Fruit fly (Drosophila melanogaster) whole organism, embryonic: Measurements from ENCODE around the gene CG15894.

Experiments used
- BEAF-32 ChIP-seq: fragments of 200-800 bp; sonication (Bioruptor generic); optimal IDR thresholded peaks from 3 replicates; lab custom pipeline; 2017; ENCODE audit warnings: missing biosample characterization, missing genetic modification characterization, mild to moderate bottlenecking, moderate library complexity, missing genetic modification reagents
- CG10147 ChIP-seq: fragments of 200-800 bp; sonication (Bioruptor generic); optimal IDR thresholded peaks from 2 replicates; lab custom pipeline; 2019; ENCODE audit warnings: missing biosample characterization, mild to moderate bottlenecking, missing genetic modification characterization, moderate library complexity
- CG10543 ChIP-seq: fragments of 200-800 bp; sonication (Bioruptor generic); optimal IDR thresholded peaks from 3 replicates; lab custom pipeline; 2017; ENCODE audit warnings: missing biosample characterization, mild to moderate bottlenecking, missing genetic modification characterization, moderate library complexity
- CG11560 ChIP-seq: fragments of 200-800 bp; sonication (Bioruptor generic); IDR thresholded peaks from 3 replicates; pipeline ENCODE4 v1.3.6; 2022; ENCODE audit warnings: missing biosample characterization, missing genetic modification characterization
- CG1233 ChIP-seq: fragments of 200-800 bp; sonication (Bioruptor generic); optimal IDR thresholded peaks from 4 replicates; lab custom pipeline; 2018; ENCODE audit warnings: missing biosample characterization, mild to moderate bottlenecking, missing genetic modification characterization
- CG12769 ChIP-seq: fragments of 200-800 bp; sonication (Bioruptor generic); optimal IDR thresholded peaks from 2 replicates; lab custom pipeline; 2019; ENCODE audit warnings: missing biosample characterization, mild to moderate bottlenecking, missing genetic modification characterization, moderate library complexity
- CG15696 ChIP-seq: fragments of 200-800 bp; sonication (Bioruptor generic); optimal IDR thresholded peaks from 2 replicates; lab custom pipeline; 2019; ENCODE audit warnings: missing biosample characterization, mild to moderate bottlenecking, missing genetic modification characterization, moderate library complexity
- CG1832 ChIP-seq: fragments of 200-800 bp; sonication (Bioruptor generic); optimal IDR thresholded peaks from 2 replicates; lab custom pipeline; 2017; ENCODE audit warnings: missing biosample characterization, mild to moderate bottlenecking, missing genetic modification characterization, inconsistent platforms
- CG18764 ChIP-seq: fragments of 200-800 bp; sonication (Bioruptor generic); optimal IDR thresholded peaks from 3 replicates; lab custom pipeline; 2016; ENCODE audit warnings: missing biosample characterization, missing genetic modification characterization
- CG3847 ChIP-seq: fragments of 200-800 bp; sonication (Bioruptor generic); IDR thresholded peaks from 2 replicates; pipeline ENCODE4 v1.3.6; 2022; ENCODE audit warnings: missing biosample characterization, missing genetic modification characterization
- CG6175 ChIP-seq: fragments of 200-800 bp; sonication (Bioruptor generic); IDR thresholded peaks from 3 replicates; pipeline ENCODE4 v1.3.6; 2022; ENCODE audit warnings: missing biosample characterization, missing genetic modification characterization
- CG6272 ChIP-seq: fragments of 200-800 bp; sonication (Bioruptor generic); IDR thresholded peaks from 2 replicates; pipeline ENCODE4 v1.3.6; 2022; ENCODE audit warnings: missing biosample characterization, missing genetic modification characterization
- CG8290 ChIP-seq, 3 experiments: fragments of 200-800 bp; sonication (Bioruptor generic); optimal IDR thresholded peaks; 2 replicates each; lab custom pipeline; 2016 to 2019; ENCODE audit warnings: missing biosample characterization in 3 of 3, missing genetic modification characterization in 3 of 3, mild to moderate bottlenecking in 2 of 3, moderate library complexity in 1 of 3
- CHES-1-like ChIP-seq: fragments of 200-800 bp; sonication (Bioruptor generic); optimal IDR thresholded peaks from 2 replicates; lab custom pipeline; 2016; ENCODE audit warnings: missing biosample characterization, missing genetic modification characterization
- CrebB ChIP-seq: fragments of 200-800 bp; sonication (Bioruptor generic); optimal IDR thresholded peaks from 3 replicates; lab custom pipeline; 2018; ENCODE audit warnings: missing biosample characterization, mild to moderate bottlenecking, missing genetic modification characterization
- D19A ChIP-seq: fragments of 200-800 bp; optimal IDR thresholded peaks from 3 replicates; lab custom pipeline; 2019; ENCODE audit warnings: missing biosample characterization, mild to moderate bottlenecking, missing genetic modification characterization, moderate library complexity
- Dbx ChIP-seq: fragments of 200-800 bp; sonication (Bioruptor generic); IDR thresholded peaks from 3 replicates; pipeline ENCODE4 v1.3.6; 2022; ENCODE audit warnings: missing biosample characterization, missing genetic modification characterization
- Dref ChIP-seq: fragments of 200-800 bp; sonication (Bioruptor generic); IDR thresholded peaks from 2 replicates; pipeline ENCODE4 v1.3.6; 2022; ENCODE audit warnings: missing biosample characterization, missing genetic modification characterization
- GATAe ChIP-seq: fragments of 200-800 bp; sonication (Bioruptor generic); conservative IDR thresholded peaks from 2 replicates; pipeline ENCODE4 v1.3.6; 2022; ENCODE audit warnings: missing biosample characterization, missing genetic modification characterization
- Hey ChIP-seq: fragments of 200-800 bp; sonication (Bioruptor generic); optimal IDR thresholded peaks from 3 replicates; lab custom pipeline; 2018; ENCODE audit warnings: missing biosample characterization, mild to moderate bottlenecking, missing genetic modification characterization
- Lhr ChIP-seq: fragments of 200-800 bp; sonication (Bioruptor generic); optimal IDR thresholded peaks from 3 replicates; lab custom pipeline; 2017; ENCODE audit warnings: mild to moderate bottlenecking, missing biosample characterization, missing genetic modification reagents, missing genetic modification characterization
- Med ChIP-seq: fragments of 200-800 bp; sonication (Bioruptor generic); peaks from one replicate; lab custom pipeline; 2016; ENCODE audit warnings: missing biosample characterization, missing genetic modification characterization, mild to moderate bottlenecking, inconsistent platforms, moderate library complexity
- Poxn ChIP-seq: fragments of 200-800 bp; sonication (Bioruptor generic); IDR thresholded peaks from 2 replicates; pipeline ENCODE4 v1.3.6; 2022; ENCODE audit warnings: missing biosample characterization, missing genetic modification characterization
- cwo ChIP-seq: fragments of 200-800 bp; sonication (Bioruptor generic); optimal IDR thresholded peaks from 3 replicates; lab custom pipeline; 2017; ENCODE audit warnings: missing biosample characterization, missing genetic modification characterization, mild to moderate bottlenecking, moderate library complexity, missing genetic modification reagents
- dm ChIP-seq: fragments of 200-800 bp; sonication (Bioruptor generic); optimal IDR thresholded peaks from 3 replicates; lab custom pipeline; 2016; ENCODE audit warnings: missing biosample characterization, missing genetic modification characterization
- exex ChIP-seq: fragments of 200-800 bp; sonication (Bioruptor generic); optimal IDR thresholded peaks from 4 replicates; lab custom pipeline; 2018; ENCODE audit warnings: missing biosample characterization, mild to moderate bottlenecking, missing genetic modification characterization, moderate library complexity
- ftz-f1 ChIP-seq: fragments of 200-800 bp; sonication (Bioruptor generic); optimal IDR thresholded peaks from 2 replicates; lab custom pipeline; 2016; ENCODE audit warnings: missing biosample characterization, missing genetic modification characterization
- gfzf ChIP-seq: fragments of 200-800 bp; sonication (Bioruptor generic); optimal IDR thresholded peaks from 2 replicates; lab custom pipeline; 2016; ENCODE audit warnings: missing biosample characterization, mild to moderate bottlenecking, missing genetic modification characterization, moderate library complexity
- grn ChIP-seq: fragments of 200-800 bp; sonication (Bioruptor generic); optimal IDR thresholded peaks from 3 replicates; lab custom pipeline; 2017; ENCODE audit warnings: missing biosample characterization, missing genetic modification characterization
- lab ChIP-seq: fragments of 200-800 bp; sonication (Bioruptor generic); optimal IDR thresholded peaks from 3 replicates; lab custom pipeline; 2017; ENCODE audit warnings: missing biosample characterization, missing genetic modification characterization, mild to moderate bottlenecking, moderate library complexity, missing genetic modification reagents
- lilli ChIP-seq: fragments of 200-800 bp; sonication (Bioruptor generic); optimal IDR thresholded peaks from 3 replicates; lab custom pipeline; 2016; ENCODE audit warnings: missing biosample characterization, missing genetic modification characterization
- lmd ChIP-seq: fragments of 200-800 bp; sonication (Bioruptor generic); IDR thresholded peaks from 2 replicates; pipeline ENCODE4 v1.3.6; 2022; ENCODE audit warnings: missing biosample characterization, missing genetic modification characterization
- mirr ChIP-seq: fragments of 200-800 bp; sonication (Bioruptor generic); optimal IDR thresholded peaks from 3 replicates; lab custom pipeline; 2018; ENCODE audit warnings: missing biosample characterization, mild to moderate bottlenecking, missing genetic modification characterization
- pan ChIP-seq, 4 experiments: fragments of >200 bp in 3 of 4; fragments of 200-800 bp in 1 of 4; sonication (Bioruptor generic) in 1 of 4; optimal IDR thresholded peaks in 3 of 4; IDR thresholded peaks in 1 of 4; 2 replicates each; pipeline versions ENCODE4 v1.3.6 to Lab custom; 2017 to 2022; ENCODE audit warnings: missing biosample characterization in 2 of 4, missing genetic modification characterization in 2 of 4, mixed read lengths in 1 of 4
- schlank ChIP-seq: fragments of 200-800 bp; sonication (Bioruptor generic); optimal IDR thresholded peaks from 2 replicates; lab custom pipeline; 2018; ENCODE audit warnings: missing biosample characterization, mild to moderate bottlenecking, missing genetic modification characterization
- scrt ChIP-seq: fragments of 200-800 bp; sonication (Bioruptor generic); optimal IDR thresholded peaks from 2 replicates; lab custom pipeline; 2018; ENCODE audit warnings: missing biosample characterization, mild to moderate bottlenecking, missing genetic modification characterization, moderate library complexity
- sug ChIP-seq: fragments of 200-800 bp; optimal IDR thresholded peaks from 2 replicates; lab custom pipeline; 2019; ENCODE audit warnings: missing biosample characterization, mild to moderate bottlenecking, missing genetic modification characterization, moderate library complexity
- z ChIP-seq: fragments of 200-800 bp; sonication (Bioruptor generic); IDR thresholded peaks from 3 replicates; pipeline ENCODE4 v1.3.6; 2022; ENCODE audit warnings: missing biosample characterization, missing genetic modification characterization

CG15894 gene

DNA sequence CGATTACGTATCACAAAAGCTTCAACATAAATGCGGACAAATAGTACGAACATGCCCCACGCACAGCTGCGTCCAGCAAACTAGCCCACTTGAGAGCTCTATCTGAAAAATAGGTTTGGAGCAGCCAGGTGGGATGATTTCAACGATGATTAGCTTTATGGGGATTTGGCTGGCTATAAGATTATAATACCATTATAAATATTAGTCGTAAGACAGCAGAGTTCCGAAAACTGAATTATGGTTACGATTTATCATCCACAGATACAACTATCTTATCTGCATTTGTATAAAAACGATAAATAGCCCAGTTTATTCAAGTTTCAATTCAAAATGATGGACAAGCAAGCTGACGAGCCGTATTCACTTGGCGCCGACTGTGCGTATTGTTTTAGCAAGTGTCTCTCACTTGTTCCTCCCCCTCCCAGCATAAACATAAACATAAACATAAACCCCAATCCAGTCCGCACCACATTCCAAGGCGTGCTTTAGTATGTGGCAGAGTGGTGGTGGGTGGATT is 45.3 kb upstream of the CG15894 start (continued):
- peak; percentile 77 for TF ChIP-seq lmd (GFP tag; lab: Robert Waterston, UW)
- peak; percentile 61 for TF ChIP-seq CrebB
- peak; percentile 5 for TF ChIP-seq dm (GFP tag; lab: Kevin White, UChicago)
- no peak for TF ChIP-seq pan (optimal IDR thresholded peaks at IDR 0.05; lab: Kevin White, UChicago)
- peak in 1 of 2 experiments; percentile 74 for TF ChIP-seq pan (GFP tag; optimal IDR thresholded peaks at IDR 0.05 in 1 of 2, IDR thresholded peaks at IDR 0.05 in 1 of 2)
- peak; percentile 17 for TF ChIP-seq CG15696 (tag; lab: Kevin White, UChicago)
- TF ChIP-seq CG18764 (GFP tag; lab: Kevin White, UChicago): peak; percentile 7
- TF ChIP-seq Lhr (GFP tag; lab: Kevin White, UChicago): peak; percentile 3
- TF ChIP-seq CG11560 (tag; lab: Robert Waterston, UW): 0 out of 3 replicates have a peak, but pooled peaks have one; percentile 41
- TF ChIP-seq, all 482 proteins: peak for 308

DNA sequence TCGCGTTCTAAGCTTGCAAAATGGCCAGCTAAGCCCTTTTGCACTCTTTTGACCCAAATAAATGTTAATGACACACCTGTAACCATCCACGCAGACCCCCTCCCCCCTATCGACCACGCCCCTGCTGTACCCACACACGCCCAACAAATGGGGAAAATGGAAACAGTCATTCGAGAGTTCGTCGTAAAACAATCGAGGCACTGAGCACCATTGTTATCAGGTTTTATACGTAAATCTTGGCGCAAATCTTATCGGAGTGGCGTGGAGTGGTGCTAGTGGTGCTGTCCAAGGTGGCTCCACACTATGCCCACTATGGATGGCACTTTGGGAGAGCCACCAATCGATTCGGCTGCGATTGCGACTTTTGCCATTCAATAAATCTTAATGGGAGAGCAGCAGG is 44.6 kb upstream of the CG15894 start:
- TF ChIP-seq CG1233 (GFP tag; lab: Kevin White, UChicago) (no peak), D19A (no peak), lab (peak; percentile 27), CG6272 (no peak), CG8290 (GFP tag; optimal IDR thresholded peaks at IDR 0.05; lab: Kevin White, UChicago) (no peak), CG8290 (tag; optimal IDR thresholded peaks at IDR 0.05; lab: Kevin White, UChicago) (peak in 1 of 2 experiments; percentile 46), CG10147 (no peak), grn (GFP tag; lab: Kevin White, UChicago) (peak; percentile 87), Poxn (no peak), CG3847 (0 out of 2 replicates have a peak, but pooled peaks have one; percentile 5), mirr (GFP tag; lab: Kevin White, UChicago) (peak; percentile 81), GATAe (peak; percentile 52; the same call in 1 of the 2 replicates), Dref (0 out of 2 replicates have a peak, but pooled peaks have one; percentile 7), pan (optimal IDR thresholded peaks at IDR 0.05; lab: Kevin White, UChicago) (no peak), pan (GFP tag; optimal IDR thresholded peaks at IDR 0.05 in 1 of 2, IDR thresholded peaks at IDR 0.05 in 1 of 2) (no peak), cwo (peak; percentile 54), z (GFP tag; lab: Robert Waterston, UW) (no peak), gfzf (no peak), BEAF-32 (GFP tag; lab: Kevin White, UChicago) (no peak), exex (peak; percentile 70), sug (tag; lab: Kevin White, UChicago) (peak; percentile 62), lilli (GFP tag; lab: Kevin White, UChicago) (no peak), CG6175 (GFP tag; lab: Robert Waterston, UW) (0 out of 3 replicates have a peak, but pooled peaks have one; percentile 22), Dbx (GFP tag; lab: Robert Waterston, UW) (no peak), Hey (tag; lab: Kevin White, UChicago) (peak; percentile 16), CHES-1-like (GFP tag; lab: Kevin White, UChicago) (no peak), CG1832 (GFP tag; lab: Kevin White, UChicago) (no peak), CG12769 (tag; lab: Kevin White, UChicago) (peak; percentile 72), Med (GFP tag; lab: Kevin White, UChicago) (peak; percentile 30), CG10543 (GFP tag; lab: Kevin White, UChicago) (peak; percentile 19), ftz-f1 (GFP tag; lab: Kevin White, UChicago) (peak; percentile 45), scrt (GFP tag; lab: Kevin White, UChicago) (peak; percentile 21), schlank (tag; lab: Kevin White, UChicago) (peak; percentile 46)
